Worm (Caenorhabditis elegans) whole organism, L4 larva: ENCODE measurements around the gene F55C9.3.

ENCODE experiments used
- D1046.2 ChIP-seq: fragments of 200-800 bp; sonication (Bioruptor generic); IDR thresholded peaks from 2 replicates; pipeline ENCODE4 v1.3.6; 2022; ENCODE audit warnings: missing genetic modification characterization, missing compliant biosample characterization
- F10B5.3 ChIP-seq: sonication (generic microtip); optimal IDR thresholded peaks from 2 replicates; lab custom pipeline; 2016; ENCODE audit warnings: mild to moderate bottlenecking, missing genetic modification characterization, missing compliant biosample characterization
- F26F4.8 ChIP-seq: fragments of 200-800 bp; sonication (Bioruptor generic); conservative IDR thresholded peaks from 2 replicates; pipeline ENCODE4 v1.3.6; 2022; ENCODE audit warnings: missing genetic modification characterization, missing compliant biosample characterization
- F37D6.2 ChIP-seq: sonication (generic microtip); optimal IDR thresholded peaks from 2 replicates; lab custom pipeline; 2016; ENCODE audit warnings: mild to moderate bottlenecking, missing genetic modification characterization, missing compliant biosample characterization
- F44E2.7 ChIP-seq: fragments of 200-800 bp; sonication (Bioruptor generic); IDR thresholded peaks from 2 replicates; pipeline ENCODE4 v2.1.2; 2022; ENCODE audit warnings: missing genetic modification characterization, missing compliant biosample characterization
- T20F7.1 ChIP-seq: fragments of 200-800 bp; sonication (Bioruptor generic); optimal IDR thresholded peaks from 2 replicates; lab custom pipeline; 2018; ENCODE audit warnings: mild to moderate bottlenecking, missing genetic modification characterization, missing compliant biosample characterization
- Y105C5A.15 ChIP-seq: fragments of 200-800 bp; sonication (Bioruptor generic); IDR thresholded peaks from 2 replicates; pipeline ENCODE4 v1.3.6; 2022; ENCODE audit warnings: missing genetic modification characterization, missing compliant biosample characterization
- Y5F2A.4 ChIP-seq: fragments of 200-800 bp; sonication (Bioruptor generic); optimal IDR thresholded peaks from 2 replicates; lab custom pipeline; 2018; ENCODE audit warnings: mild to moderate bottlenecking, missing genetic modification characterization, missing compliant biosample characterization
- ZK337.2 ChIP-seq: fragments of 200-800 bp; sonication (Bioruptor generic); IDR thresholded peaks from 2 replicates; pipeline ENCODE4 v1.3.6; 2022; ENCODE audit warnings: missing genetic modification reagents, missing genetic modification characterization, missing compliant biosample characterization
- ZK546.5 ChIP-seq, 2 experiments: sonication (generic microtip); optimal IDR thresholded peaks; 2 replicates each; lab custom pipeline; 2017; ENCODE audit warnings: missing biosample characterization in 2 of 2, missing genetic modification characterization in 2 of 2
- ceh-44 ChIP-seq: fragments of 200-800 bp; sonication (Bioruptor generic); IDR thresholded peaks from 2 replicates; pipeline ENCODE4 v1.3.6; 2022; ENCODE audit warnings: missing genetic modification reagents, missing genetic modification characterization, missing compliant biosample characterization
- ceh-82 ChIP-seq: sonication (generic microtip); optimal IDR thresholded peaks from 2 replicates; lab custom pipeline; 2017; ENCODE audit warnings: missing biosample characterization, missing genetic modification characterization
- ces-1 ChIP-seq: fragments of 150-350 bp; sonication (generic microtip); optimal IDR thresholded peaks from 4 replicates; lab custom pipeline; 2014; ENCODE audit warnings: missing biosample characterization, missing genetic modification reagents, missing genetic modification characterization
- daf-8 ChIP-seq: fragments of 200-800 bp; sonication (Bioruptor generic); IDR thresholded peaks from 2 replicates; pipeline ENCODE4 v1.3.6; 2022; ENCODE audit warnings: missing genetic modification characterization, missing compliant biosample characterization
- dmd-6 ChIP-seq: fragments of 200-800 bp; sonication (Bioruptor generic); IDR thresholded peaks from 2 replicates; pipeline ENCODE4 v1.3.6; 2022; ENCODE audit warnings: missing genetic modification reagents, missing genetic modification characterization, missing compliant biosample characterization
- duxl-1 ChIP-seq: sonication (generic microtip); optimal IDR thresholded peaks from 2 replicates; lab custom pipeline; 2016; ENCODE audit warnings: mild to moderate bottlenecking, missing genetic modification characterization, moderate library complexity, missing compliant biosample characterization; ENCODE audit not compliant: poor library complexity
- fos-1 ChIP-seq: fragments of 150-350 bp; optimal IDR thresholded peaks from 2 replicates; lab custom pipeline; 2014; ENCODE audit warnings: missing biosample characterization, missing genetic modification characterization
- hmg-1.1 ChIP-seq: fragments of 200-800 bp; sonication (Bioruptor generic); IDR thresholded peaks from 2 replicates; pipeline ENCODE4 v1.3.6; 2022; ENCODE audit warnings: missing genetic modification reagents, missing genetic modification characterization, missing compliant biosample characterization
- jun-1 ChIP-seq: fragments of 150-350 bp; optimal IDR thresholded peaks from 2 replicates; lab custom pipeline; 2014; ENCODE audit warnings: missing biosample characterization, missing genetic modification reagents, missing genetic modification characterization
- lin-29 ChIP-seq: fragments of 200-800 bp; sonication (Bioruptor generic); IDR thresholded peaks from 2 replicates; pipeline ENCODE4 v1.3.6; 2022; ENCODE audit warnings: missing genetic modification reagents, missing genetic modification characterization, missing compliant biosample characterization
- madf-5 ChIP-seq, 2 experiments: fragments of 200-800 bp; sonication (Bioruptor generic); IDR thresholded peaks; 2 replicates each; pipeline ENCODE4 v1.3.6; 2022; ENCODE audit warnings: missing compliant biosample characterization in 2 of 2, missing genetic modification characterization in 2 of 2
- mdt-29 ChIP-seq: fragments of 200-800 bp; sonication (Bioruptor generic); IDR thresholded peaks from 2 replicates; pipeline ENCODE4 v1.3.6; 2022; ENCODE audit warnings: missing genetic modification reagents, missing genetic modification characterization, missing compliant biosample characterization
- mep-1 ChIP-seq: fragments of 150-350 bp; sonication (generic microtip); optimal IDR thresholded peaks from 3 replicates; lab custom pipeline; 2014; ENCODE audit warnings: missing biosample characterization, missing genetic modification characterization
- mxl-2 ChIP-seq: fragments of 200-800 bp; sonication (Bioruptor generic); conservative IDR thresholded peaks from 2 replicates; pipeline ENCODE4 v1.3.6; 2022; ENCODE audit warnings: missing genetic modification reagents, missing genetic modification characterization, missing compliant biosample characterization
- nhr-11 ChIP-seq: fragments of 150-350 bp; optimal IDR thresholded peaks from 2 replicates; lab custom pipeline; 2014; ENCODE audit warnings: missing biosample characterization, missing genetic modification characterization
- nhr-237 ChIP-seq: sonication (generic microtip); optimal IDR thresholded peaks from 2 replicates; lab custom pipeline; 2017; ENCODE audit warnings: missing biosample characterization, missing genetic modification characterization
- nhr-41 ChIP-seq: fragments of 200-800 bp; sonication (Bioruptor generic); IDR thresholded peaks from 2 replicates; pipeline ENCODE4 v1.3.6; 2022; ENCODE audit warnings: missing genetic modification reagents, missing genetic modification characterization, missing compliant biosample characterization
- nhr-42 ChIP-seq: fragments of 200-800 bp; sonication (Bioruptor generic); IDR thresholded peaks from 2 replicates; pipeline ENCODE4 v1.3.6; 2022; ENCODE audit warnings: missing genetic modification characterization, missing compliant biosample characterization
- nhr-6 ChIP-seq: fragments of 150-350 bp; optimal IDR thresholded peaks from 2 replicates; lab custom pipeline; 2014; ENCODE audit warnings: missing biosample characterization, missing genetic modification characterization
- nhr-76 ChIP-seq: fragments of 150-350 bp; optimal IDR thresholded peaks from 2 replicates; lab custom pipeline; 2014; ENCODE audit warnings: missing biosample characterization, missing genetic modification characterization
- nhr-77 ChIP-seq: fragments of 150-350 bp; optimal IDR thresholded peaks from 2 replicates; lab custom pipeline; 2014; ENCODE audit warnings: missing biosample characterization, missing genetic modification characterization
- rbr-2 ChIP-seq: sonication (generic microtip); optimal IDR thresholded peaks from 2 replicates; lab custom pipeline; 2016; ENCODE audit warnings: missing genotype, missing genetic modification characterization, missing compliant biosample characterization
- sdz-12 ChIP-seq: fragments of 200-800 bp; sonication (Bioruptor generic); optimal IDR thresholded peaks from 2 replicates; lab custom pipeline; 2018; ENCODE audit warnings: mild to moderate bottlenecking, missing genetic modification characterization, missing compliant biosample characterization
- snpc-1.2 ChIP-seq: fragments of 200-800 bp; sonication (Bioruptor generic); IDR thresholded peaks from 2 replicates; pipeline ENCODE4 v1.3.6; 2022; ENCODE audit warnings: missing genetic modification reagents, missing genetic modification characterization, missing compliant biosample characterization
- snpc-4 ChIP-seq: fragments of 150-350 bp; optimal IDR thresholded peaks from 2 replicates; lab custom pipeline; 2014; ENCODE audit warnings: missing biosample characterization, missing genetic modification characterization
- spr-3 ChIP-seq: fragments of 200-800 bp; sonication (Bioruptor generic); optimal IDR thresholded peaks from 2 replicates; lab custom pipeline; 2018; ENCODE audit warnings: mild to moderate bottlenecking, missing genetic modification characterization, missing compliant biosample characterization
- tag-97 ChIP-seq: fragments of 200-800 bp; sonication (Bioruptor generic); IDR thresholded peaks from 2 replicates; pipeline ENCODE4 v1.3.6; 2022; ENCODE audit warnings: missing genetic modification characterization, missing compliant biosample characterization
- unc-130 ChIP-seq: sonication (generic microtip); optimal IDR thresholded peaks from 2 replicates; lab custom pipeline; 2016; ENCODE audit warnings: missing genetic modification reagents, missing genetic modification characterization, missing compliant biosample characterization
- zag-1 ChIP-seq: fragments of 150-350 bp; optimal IDR thresholded peaks from 2 replicates; lab custom pipeline; 2014; ENCODE audit warnings: missing biosample characterization, missing genetic modification characterization
- zfp-2 ChIP-seq: sonication (generic microtip); optimal IDR thresholded peaks from 2 replicates; lab custom pipeline; 2016; ENCODE audit warnings: mild to moderate bottlenecking, missing genetic modification characterization, missing compliant biosample characterization
- zip-11 ChIP-seq: fragments of 200-800 bp; sonication (Bioruptor generic); IDR thresholded peaks from 2 replicates; pipeline ENCODE4 v1.3.6; 2022; ENCODE audit warnings: missing genetic modification characterization, missing compliant biosample characterization
- ztf-7 ChIP-seq: fragments of 150-350 bp; optimal IDR thresholded peaks from 2 replicates; lab custom pipeline; 2014; ENCODE audit warnings: missing biosample characterization, missing genetic modification characterization

F55C9.3 gene

DNA sequence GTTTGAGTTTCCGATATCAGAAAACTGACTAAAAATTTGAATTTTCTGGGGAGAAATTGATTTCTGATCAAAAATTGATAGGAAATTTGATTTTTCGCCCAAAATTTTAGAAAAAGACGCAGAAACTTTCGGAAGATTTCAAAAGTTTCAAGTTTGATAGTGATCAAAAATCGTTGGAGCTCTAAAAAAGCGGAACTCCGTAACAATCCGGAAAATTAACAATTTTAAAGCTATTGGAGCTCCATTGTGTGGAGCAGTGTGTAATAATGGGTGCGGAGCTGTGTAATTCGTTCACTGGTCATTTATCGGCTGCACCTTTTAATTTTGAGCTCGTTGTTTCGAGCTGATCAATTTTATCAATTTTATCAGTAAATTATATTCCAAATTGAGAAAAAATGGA is 34.5 kb downstream of the F55C9.3 start, which contains the start of gene F21D9.4:
Gene F21D9.4, plus strand, starts transcription at position 301 of the 400 bp plus-strand sequence.
- TF ChIP-seq F37D6.2: no peak
- no peak for TF ChIP-seq zfp-2
- TF ChIP-seq zag-1: no peak
- TF ChIP-seq ZK337.2 (GFP tag; lab: Robert Waterston, UW): no peak
- no peak for TF ChIP-seq ceh-44 (GFP tag; lab: Robert Waterston, UW)
- no peak for TF ChIP-seq T20F7.1 (GFP tag; lab: Kevin White, UChicago)
- no peak for TF ChIP-seq F10B5.3
- no peak for TF ChIP-seq unc-130 (GFP tag; lab: Kevin White, UChicago)
- TF ChIP-seq lin-29 (GFP tag; lab: Robert Waterston, UW): no peak
- TF ChIP-seq nhr-237 (tag; lab: Kevin White, UChicago): no peak
- TF ChIP-seq snpc-1.2: no peak
- no peak for TF ChIP-seq D1046.2 (GFP tag; lab: Robert Waterston, UW)
- TF ChIP-seq dmd-6 (GFP tag; lab: Robert Waterston, UW): no peak
- no peak for TF ChIP-seq zip-11 (GFP tag; lab: Robert Waterston, UW)

DNA sequence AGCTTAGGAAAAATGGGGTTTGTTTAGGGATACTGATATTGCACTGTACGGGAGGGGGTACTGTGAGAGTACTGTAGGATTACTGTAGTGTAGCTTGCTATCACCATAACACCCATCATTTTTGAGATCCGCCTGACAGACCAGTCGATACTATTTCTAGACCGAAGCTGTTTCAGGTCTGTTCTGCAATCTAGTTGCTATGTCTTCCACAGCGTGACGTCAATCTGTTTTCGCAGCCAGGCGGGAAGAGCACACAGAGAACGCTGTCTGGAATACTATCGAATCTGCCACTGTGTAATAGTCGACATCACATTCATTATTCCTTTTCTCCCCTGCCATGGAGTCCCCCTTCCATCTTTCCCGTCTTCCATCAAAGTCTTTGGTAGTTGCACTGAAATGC is 36.1 kb downstream of the F55C9.3 start, which contains the start of gene F21D9.11:
Gene F21D9.11, plus strand, starts transcription at position 301 of the 400 bp plus-strand sequence.
- no peak for TF ChIP-seq ces-1
- TF ChIP-seq nhr-77 (tag; lab: Kevin White, UChicago): no peak
- no peak for TF ChIP-seq T20F7.1 (GFP tag; lab: Kevin White, UChicago)
- TF ChIP-seq F26F4.8: no peak
- TF ChIP-seq nhr-42 (GFP tag; lab: Robert Waterston, UW): no peak
- no peak for TF ChIP-seq sdz-12
- TF ChIP-seq fos-1 (tag; lab: Kevin White, UChicago): no peak
- no peak for TF ChIP-seq tag-97 (GFP tag; lab: Robert Waterston, UW)
- TF ChIP-seq snpc-1.2: no peak
- no peak for TF ChIP-seq Y5F2A.4

DNA sequence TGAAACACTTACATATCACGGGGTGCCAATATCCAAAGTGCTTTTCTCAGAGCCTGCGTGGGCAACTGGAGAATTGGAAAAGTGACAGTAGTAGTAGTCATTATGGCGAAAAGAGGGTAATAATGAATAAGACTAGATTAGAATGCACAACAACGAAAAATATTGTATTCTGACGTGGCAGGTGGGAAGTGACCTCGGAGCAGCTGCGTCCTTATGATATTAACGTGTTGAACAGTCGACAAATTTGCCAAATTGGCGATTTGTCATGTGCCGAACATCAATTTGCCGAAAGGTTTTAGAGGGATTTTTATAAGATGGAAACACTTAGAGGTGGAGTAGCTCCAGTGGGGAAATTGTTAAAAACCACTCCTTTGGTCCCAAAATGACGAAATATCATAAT is 37.0 kb downstream of the F55C9.3 start, which contains the start of gene str-81:
Gene str-81, minus strand, starts transcription at position 101 of the 400 bp plus-strand sequence.
- TF ChIP-seq zip-11 (GFP tag; lab: Robert Waterston, UW): no peak
- TF ChIP-seq, all 104 proteins: peak for 0

DNA sequence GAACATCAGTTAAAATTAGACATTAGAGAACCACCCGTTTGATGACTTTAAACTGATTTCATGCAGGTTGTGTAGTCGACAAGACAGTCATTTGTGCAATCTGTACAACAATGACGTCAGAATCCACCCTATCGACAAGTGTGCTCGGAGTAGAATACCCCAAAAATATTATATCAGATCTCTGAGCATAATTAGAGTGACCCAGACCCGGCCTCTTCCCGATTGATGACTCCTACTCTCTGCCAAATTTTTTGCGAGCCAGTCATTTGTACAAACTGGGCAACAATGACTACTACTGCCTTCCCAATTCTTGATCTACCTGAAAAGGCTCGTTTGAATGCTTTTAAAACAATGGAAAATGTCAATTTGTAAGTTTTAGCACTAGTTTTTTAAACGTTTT is 47.8 kb downstream of the F55C9.3 start, which contains the start of the genes fbxb-115 and fbxb-1:
Gene fbxb-115, minus strand, starts transcription at position 101 of the 400 bp plus-strand sequence.
Gene fbxb-1, plus strand, starts transcription at position 226 of the 400 bp plus-strand sequence.
- TF ChIP-seq ZK546.5 (tag; optimal IDR thresholded peaks at IDR 0.05; lab: Kevin White, UChicago): no peak
- TF ChIP-seq hmg-1.1 (GFP tag; lab: Robert Waterston, UW): no peak
- no peak for TF ChIP-seq mxl-2 (GFP tag; lab: Robert Waterston, UW)
- no peak for TF ChIP-seq mdt-29
- TF ChIP-seq madf-5 (GFP tag; IDR thresholded peaks at IDR 0.05; lab: Robert Waterston, UW): no peak
- TF ChIP-seq snpc-4 (tag; lab: Kevin White, UChicago): no peak
- TF ChIP-seq jun-1: no peak
- no peak for TF ChIP-seq nhr-237 (tag; lab: Kevin White, UChicago)
- no peak for TF ChIP-seq ceh-44 (GFP tag; lab: Robert Waterston, UW)
- TF ChIP-seq mep-1 (tag; lab: Kevin White, UChicago): no peak
- no peak for TF ChIP-seq rbr-2 (tag; lab: Kevin White, UChicago)
- TF ChIP-seq daf-8 (GFP tag; lab: Robert Waterston, UW): no peak
- no peak for TF ChIP-seq spr-3 (GFP tag; lab: Kevin White, UChicago)
- no peak for TF ChIP-seq ceh-82
- TF ChIP-seq zfp-2: no peak
- no peak for TF ChIP-seq F37D6.2
- TF ChIP-seq Y105C5A.15: no peak
- no peak for TF ChIP-seq F26F4.8
- TF ChIP-seq, all 104 proteins: peak for 0

DNA sequence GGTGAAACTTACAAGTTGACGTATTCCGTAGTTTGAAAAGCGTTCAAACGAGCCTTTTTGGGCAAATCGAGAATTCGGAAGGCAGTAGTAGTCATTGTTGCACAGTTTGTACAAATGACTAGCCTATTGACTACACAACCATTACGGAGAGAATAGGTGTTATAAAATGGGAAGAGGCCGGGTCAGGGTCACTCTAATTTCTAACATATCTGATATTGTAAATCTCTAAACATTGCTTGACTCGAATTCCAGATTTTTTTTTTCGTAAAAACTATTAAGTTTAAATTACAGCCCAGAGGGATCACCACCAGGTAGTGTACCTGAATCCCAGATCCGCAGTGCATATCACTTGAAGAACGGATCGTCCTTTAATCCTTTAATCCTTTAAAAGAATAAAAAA is 50.8 kb downstream of the F55C9.3 start, which contains the start of gene fbxb-2:
Gene fbxb-2, minus strand, starts transcription at position 101 of the 400 bp plus-strand sequence.
- TF ChIP-seq nhr-41 (GFP tag; lab: Robert Waterston, UW) (no peak), nhr-6 (tag; lab: Kevin White, UChicago) (no peak), F44E2.7 (GFP tag; lab: Robert Waterston, UW) (no peak), ztf-7 (no peak), nhr-11 (tag; lab: Kevin White, UChicago) (no peak), tag-97 (GFP tag; lab: Robert Waterston, UW) (no peak), duxl-1 (tag; lab: Kevin White, UChicago) (no peak), zfp-2 (no peak), nhr-76 (tag; lab: Kevin White, UChicago) (no peak)
